Fruit fly (Drosophila melanogaster) whole organism, embryonic: ENCODE results near the gene CG13884.
A peak's percentile ranks its signal among the peaks of the same experiment; 100 is the strongest.

ENCODE experiments used
- Abd-B ChIP-seq: fragments of 200-800 bp; sonication (Bioruptor generic); optimal IDR thresholded peaks from 2 replicates; lab custom pipeline; 2018; ENCODE audit warnings: missing biosample characterization, mild to moderate bottlenecking, missing genetic modification characterization, moderate library complexity
- CG1024 ChIP-seq: fragments of 200-800 bp; sonication (Bioruptor generic); IDR thresholded peaks from 2 replicates; pipeline ENCODE4 v1.3.6; 2022; ENCODE audit warnings: missing biosample characterization, missing genetic modification characterization
- CG13894 ChIP-seq: fragments of 200-800 bp; sonication (Bioruptor generic); optimal IDR thresholded peaks from 3 replicates; lab custom pipeline; 2018; ENCODE audit warnings: missing biosample characterization, mild to moderate bottlenecking, missing genetic modification characterization, moderate library complexity
- CG15073 ChIP-seq: fragments of 200-800 bp; sonication (Bioruptor generic); optimal IDR thresholded peaks from 2 replicates; lab custom pipeline; 2016; ENCODE audit warnings: missing biosample characterization, missing genetic modification characterization
- CG17385 ChIP-seq: fragments of 200-800 bp; sonication (Bioruptor generic); optimal IDR thresholded peaks from 3 replicates; lab custom pipeline; 2018; ENCODE audit warnings: missing biosample characterization, mild to moderate bottlenecking, missing genetic modification characterization
- CG18764 ChIP-seq: fragments of 200-800 bp; sonication (Bioruptor generic); optimal IDR thresholded peaks from 3 replicates; lab custom pipeline; 2016; ENCODE audit warnings: missing biosample characterization, missing genetic modification characterization
- CG2129 ChIP-seq: fragments of 200-800 bp; sonication (Bioruptor generic); IDR thresholded peaks from 2 replicates; pipeline ENCODE4 v1.3.6; 2022; ENCODE audit warnings: missing biosample characterization, missing genetic modification characterization; ENCODE audit not compliant: partially characterized antibody
- CG2875 ChIP-seq: fragments of 200-800 bp; sonication (Bioruptor generic); optimal IDR thresholded peaks from 2 replicates; lab custom pipeline; 2017; ENCODE audit warnings: missing biosample characterization, mild to moderate bottlenecking, missing genetic modification characterization, missing genetic modification reagents
- CG4282 ChIP-seq: fragments of 200-800 bp; sonication (Bioruptor generic); optimal IDR thresholded peaks from 2 replicates; lab custom pipeline; 2016; ENCODE audit warnings: missing biosample characterization, missing genetic modification characterization
- CG43689 ChIP-seq: fragments of 200-800 bp; sonication (Bioruptor generic); IDR thresholded peaks from 2 replicates; pipeline ENCODE4 v1.3.6; 2022; ENCODE audit warnings: missing biosample characterization, missing genetic modification characterization
- CG5180 ChIP-seq: fragments of 200-800 bp; sonication (Bioruptor generic); optimal IDR thresholded peaks from 3 replicates; lab custom pipeline; 2017; ENCODE audit warnings: missing biosample characterization, missing genetic modification characterization, mild to moderate bottlenecking, moderate library complexity, missing genetic modification reagents
- CG5245 ChIP-seq: fragments of 200-800 bp; sonication (Bioruptor generic); optimal IDR thresholded peaks from 3 replicates; lab custom pipeline; 2016; ENCODE audit warnings: missing biosample characterization, missing genetic modification characterization
- CG6765 ChIP-seq: fragments of 200-800 bp; sonication (Bioruptor generic); optimal IDR thresholded peaks from 3 replicates; lab custom pipeline; 2017; ENCODE audit warnings: missing biosample characterization, mild to moderate bottlenecking, missing genetic modification characterization
- Dbx ChIP-seq: fragments of 200-800 bp; sonication (Bioruptor generic); IDR thresholded peaks from 3 replicates; pipeline ENCODE4 v1.3.6; 2022; ENCODE audit warnings: missing biosample characterization, missing genetic modification characterization
- Ets65A ChIP-seq: fragments of 200-800 bp; sonication (Bioruptor generic); peaks from one replicate; lab custom pipeline; 2016; ENCODE audit warnings: missing biosample characterization, missing genetic modification characterization
- GATAe ChIP-seq: fragments of 200-800 bp; sonication (Bioruptor generic); conservative IDR thresholded peaks from 2 replicates; pipeline ENCODE4 v1.3.6; 2022; ENCODE audit warnings: missing biosample characterization, missing genetic modification characterization
- Gsc ChIP-seq: fragments of 200-800 bp; sonication (Bioruptor generic); IDR thresholded peaks from 2 replicates; pipeline ENCODE4 v1.3.6; 2022; ENCODE audit warnings: missing biosample characterization, missing genetic modification characterization
- H2.0 ChIP-seq: fragments of 200-800 bp; sonication (Bioruptor generic); IDR thresholded peaks from 2 replicates; pipeline ENCODE4 v1.3.6; 2022; ENCODE audit warnings: missing biosample characterization, missing genetic modification characterization
- HHEX ChIP-seq: fragments of 200-800 bp; sonication (Bioruptor generic); optimal IDR thresholded peaks from 3 replicates; lab custom pipeline; 2017; ENCODE audit warnings: missing biosample characterization, mild to moderate bottlenecking, missing genetic modification characterization, missing genetic modification reagents
- Hmr ChIP-seq: fragments of 200-800 bp; sonication (Bioruptor generic); optimal IDR thresholded peaks from 3 replicates; lab custom pipeline; 2017; ENCODE audit warnings: mild to moderate bottlenecking, missing biosample characterization, missing genetic modification reagents, missing genetic modification characterization
- Hr3 ChIP-seq: fragments of 200-800 bp; sonication (Bioruptor generic); optimal IDR thresholded peaks from 3 replicates; lab custom pipeline; 2016; ENCODE audit warnings: missing biosample characterization, missing genetic modification characterization
- Oaz ChIP-seq: fragments of 200-800 bp; sonication (Bioruptor generic); IDR thresholded peaks from 2 replicates; pipeline ENCODE4 v1.3.6; 2022; ENCODE audit warnings: missing biosample characterization, missing genetic modification characterization
- Sox100B ChIP-seq: fragments of 200-800 bp; sonication (Bioruptor generic); optimal IDR thresholded peaks from 3 replicates; lab custom pipeline; 2018; ENCODE audit warnings: missing biosample characterization, mild to moderate bottlenecking, missing genetic modification characterization
- Sry-β ChIP-seq: fragments of 200-800 bp; sonication (Bioruptor generic); optimal IDR thresholded peaks from 2 replicates; lab custom pipeline; 2018; ENCODE audit warnings: missing biosample characterization, mild to moderate bottlenecking, missing genetic modification characterization, moderate library complexity
- Sry-δ ChIP-seq: fragments of 200-800 bp; sonication (Bioruptor generic); optimal IDR thresholded peaks from 2 replicates; lab custom pipeline; 2016; ENCODE audit warnings: missing biosample characterization, missing genetic modification characterization
- Taf1 ChIP-seq: fragments of 200-800 bp; sonication (Bioruptor generic); IDR thresholded peaks from 2 replicates; pipeline ENCODE4 v1.3.6; 2022; ENCODE audit warnings: missing biosample characterization, missing genetic modification characterization
- Tbp ChIP-seq: fragments of >200 bp; optimal IDR thresholded peaks from 2 replicates; lab custom pipeline; 2018; ENCODE audit warnings: missing biosample characterization, missing genetic modification characterization
- abd-A ChIP-seq: fragments of 200-800 bp; sonication (Bioruptor generic); optimal IDR thresholded peaks from 3 replicates; lab custom pipeline; 2019; ENCODE audit warnings: missing biosample characterization, mild to moderate bottlenecking, missing genetic modification characterization, moderate library complexity
- ap ChIP-seq: fragments of 200-800 bp; sonication (Bioruptor generic); IDR thresholded peaks from 2 replicates; pipeline ENCODE4 v1.3.6; 2022; ENCODE audit warnings: missing biosample characterization, missing genetic modification characterization
- ato ChIP-seq: fragments of 200-800 bp; sonication (Bioruptor generic); IDR thresholded peaks from 2 replicates; pipeline ENCODE4 v1.3.6; 2022; ENCODE audit warnings: missing biosample characterization, missing genetic modification characterization; ENCODE audit not compliant: partially characterized antibody
- bcd ChIP-seq: fragments of 200-800 bp; sonication (Bioruptor generic); optimal IDR thresholded peaks from 2 replicates; lab custom pipeline; 2017; ENCODE audit warnings: missing biosample characterization, mild to moderate bottlenecking, missing genetic modification characterization
- caup ChIP-seq: fragments of 200-800 bp; sonication (Bioruptor generic); optimal IDR thresholded peaks from 3 replicates; lab custom pipeline; 2017; ENCODE audit warnings: missing biosample characterization, mild to moderate bottlenecking, missing genetic modification characterization, moderate library complexity; ENCODE audit not compliant: severe bottlenecking
- her ChIP-seq: fragments of 200-800 bp; sonication (Bioruptor generic); optimal IDR thresholded peaks from 2 replicates; lab custom pipeline; 2016; ENCODE audit warnings: missing biosample characterization, missing genetic modification characterization
- kah ChIP-seq: fragments of 200-800 bp; sonication (Bioruptor generic); optimal IDR thresholded peaks from 2 replicates; lab custom pipeline; 2018; ENCODE audit warnings: missing biosample characterization, mild to moderate bottlenecking, missing genetic modification characterization
- knrl ChIP-seq: fragments of 200-800 bp; sonication (Bioruptor generic); IDR thresholded peaks from 3 replicates; pipeline ENCODE4 v1.3.6; 2022; ENCODE audit warnings: missing biosample characterization, missing genetic modification characterization; ENCODE audit not compliant: partially characterized antibody
- lab ChIP-seq: fragments of 200-800 bp; sonication (Bioruptor generic); optimal IDR thresholded peaks from 3 replicates; lab custom pipeline; 2017; ENCODE audit warnings: missing biosample characterization, missing genetic modification characterization, mild to moderate bottlenecking, moderate library complexity, missing genetic modification reagents
- lilli ChIP-seq: fragments of 200-800 bp; sonication (Bioruptor generic); optimal IDR thresholded peaks from 3 replicates; lab custom pipeline; 2016; ENCODE audit warnings: missing biosample characterization, missing genetic modification characterization
- mirr ChIP-seq: fragments of 200-800 bp; sonication (Bioruptor generic); optimal IDR thresholded peaks from 3 replicates; lab custom pipeline; 2018; ENCODE audit warnings: missing biosample characterization, mild to moderate bottlenecking, missing genetic modification characterization
- nom ChIP-seq: fragments of 200-800 bp; sonication (Bioruptor generic); optimal IDR thresholded peaks from 2 replicates; lab custom pipeline; 2017; ENCODE audit warnings: missing biosample characterization, missing genetic modification characterization, mild to moderate bottlenecking, moderate library complexity, missing genetic modification reagents
- repo ChIP-seq: fragments of 200-800 bp; sonication (Bioruptor generic); optimal IDR thresholded peaks from 2 replicates; lab custom pipeline; 2016; ENCODE audit warnings: missing biosample characterization, missing genetic modification characterization
- rib ChIP-seq: fragments of 200-800 bp; sonication (Bioruptor generic); IDR thresholded peaks from 2 replicates; pipeline ENCODE4 v1.3.6; 2022; ENCODE audit warnings: missing biosample characterization, missing genetic modification characterization
- scrt ChIP-seq: fragments of 200-800 bp; sonication (Bioruptor generic); optimal IDR thresholded peaks from 2 replicates; lab custom pipeline; 2018; ENCODE audit warnings: missing biosample characterization, mild to moderate bottlenecking, missing genetic modification characterization, moderate library complexity
- sob ChIP-seq: fragments of 200-800 bp; sonication (Bioruptor generic); IDR thresholded peaks from 2 replicates; pipeline ENCODE4 v1.3.6; 2022; ENCODE audit warnings: missing biosample characterization, missing genetic modification characterization
- tin ChIP-seq: fragments of 200-800 bp; sonication (Bioruptor generic); optimal IDR thresholded peaks from 3 replicates; lab custom pipeline; 2016; ENCODE audit warnings: missing biosample characterization, missing genetic modification characterization
- tll ChIP-seq, 2 experiments: fragments of 200-800 bp in 1 of 2; fragments of >200 bp in 1 of 2; sonication (Bioruptor generic) in 1 of 2; optimal IDR thresholded peaks; 2 replicates each; lab custom pipeline; 2017 to 2019; ENCODE audit warnings: missing biosample characterization in 2 of 2, missing genetic modification characterization in 2 of 2, mild to moderate bottlenecking in 1 of 2, moderate library complexity in 1 of 2
- toy ChIP-seq: fragments of 200-800 bp; sonication (Bioruptor generic); IDR thresholded peaks from 2 replicates; pipeline ENCODE4 v1.3.6; 2022; ENCODE audit warnings: missing biosample characterization, missing genetic modification characterization
- vfl ChIP-seq: fragments of 200-800 bp; sonication (Bioruptor generic); optimal IDR thresholded peaks from 2 replicates; lab custom pipeline; 2016; ENCODE audit warnings: missing biosample characterization, missing genetic modification characterization
- vnd ChIP-seq: fragments of 200-800 bp; sonication (Bioruptor generic); IDR thresholded peaks from 3 replicates; pipeline ENCODE4 v1.3.6; 2022; ENCODE audit warnings: missing biosample characterization, missing genetic modification characterization; ENCODE audit not compliant: partially characterized antibody
- vvl ChIP-seq: fragments of 200-800 bp; sonication (Bioruptor generic); IDR thresholded peaks from 2 replicates; pipeline ENCODE4 v1.3.6; 2022; ENCODE audit warnings: missing biosample characterization, missing genetic modification characterization
- yki ChIP-seq: fragments of >200 bp; optimal IDR thresholded peaks from 3 replicates; lab custom pipeline; 2018

CG13884 gene

DNA sequence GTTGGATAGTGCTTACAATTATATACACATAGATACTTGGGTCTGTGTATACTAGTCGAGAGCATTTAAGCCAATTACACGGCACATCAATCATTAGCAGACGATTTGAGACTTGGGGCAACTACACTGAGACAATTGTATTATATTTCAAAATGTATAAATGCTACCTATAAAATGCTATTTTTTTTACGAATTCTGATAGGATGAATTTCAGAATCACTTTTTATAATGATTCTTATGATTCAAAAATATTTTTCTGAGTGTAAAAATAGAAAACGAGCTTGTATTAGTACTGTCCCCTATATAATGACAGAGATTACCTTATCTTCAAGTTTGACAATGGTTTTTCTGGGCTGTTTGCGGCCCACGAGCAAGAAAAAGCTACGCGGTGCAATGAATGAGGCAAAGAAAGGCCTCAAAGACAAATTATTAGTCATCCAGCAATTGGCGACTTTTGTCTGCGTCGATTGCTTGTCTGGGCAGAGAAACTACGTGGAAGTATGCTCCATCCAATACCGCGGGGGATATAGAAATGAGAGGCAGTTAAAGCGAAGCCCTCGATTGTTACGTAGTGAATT is 15.5 kb downstream of the CG13884 start (continued):
- TF ChIP-seq nom (GFP tag; lab: Kevin White, UChicago) (no peak), CG43689 (GFP tag; lab: Robert Waterston, UW) (peak; percentile 63), CG6765 (GFP tag; lab: Kevin White, UChicago) (no peak), HHEX (GFP tag; lab: Kevin White, UChicago) (peak; percentile 79), vvl (GFP tag; lab: Robert Waterston, UW) (peak; percentile 92), CG13894 (tag; lab: Kevin White, UChicago) (peak; percentile 59), repo (GFP tag; lab: Kevin White, UChicago) (no peak), CG2129 (no peak), lab (peak; percentile 90), Hmr (GFP tag; lab: Kevin White, UChicago) (peak; percentile 66), rib (GFP tag; lab: Robert Waterston, UW) (peak; percentile 77), Abd-B (peak; percentile 26), CG4282 (GFP tag; lab: Kevin White, UChicago) (no peak), Hr3 (GFP tag; lab: Kevin White, UChicago) (peak; percentile 49), Sox100B (GFP tag; lab: Kevin White, UChicago) (no peak), abd-A (tag; lab: Kevin White, UChicago) (no peak), CG2875 (peak; percentile 32), Gsc (GFP tag; lab: Robert Waterston, UW) (no peak), Tbp (GFP tag; lab: Kevin White, UChicago) (no peak), Dbx (GFP tag; lab: Robert Waterston, UW) (peak; percentile 85), bcd (GFP tag; lab: Kevin White, UChicago) (peak; percentile 34), caup (GFP tag; lab: Kevin White, UChicago) (peak; percentile 66), mirr (GFP tag; lab: Kevin White, UChicago) (peak; percentile 8), Oaz (GFP tag; lab: Robert Waterston, UW) (peak; percentile 63), lilli (GFP tag; lab: Kevin White, UChicago) (peak; percentile 75), CG17385 (GFP tag; lab: Kevin White, UChicago) (no peak), GATAe (GFP tag; lab: Robert Waterston, UW) (peak; percentile 81), Ets65A (GFP tag; lab: Kevin White, UChicago) (peak; percentile 84), CG15073 (GFP tag; lab: Kevin White, UChicago) (no peak), H2.0 (GFP tag; lab: Robert Waterston, UW) (peak; percentile 76), ato (no peak), vnd (GFP tag; lab: Robert Waterston, UW) (no peak), kah (GFP tag; lab: Kevin White, UChicago) (no peak), tin (GFP tag; lab: Kevin White, UChicago) (peak; percentile 53), her (no peak), CG5180 (peak; percentile 28), CG18764 (GFP tag; lab: Kevin White, UChicago) (peak; percentile 68), knrl (GFP tag; lab: Robert Waterston, UW) (no peak), vfl (GFP tag; lab: Kevin White, UChicago) (no peak), toy (GFP tag; lab: Robert Waterston, UW) (peak; percentile 56; the same call in 1 of the 2 replicates), Sry-β (GFP tag; lab: Kevin White, UChicago) (no peak), scrt (GFP tag; lab: Kevin White, UChicago) (no peak), CG5245 (GFP tag; lab: Kevin White, UChicago) (peak; percentile 67), yki (lab: Kevin White, UChicago) (no peak), sob (GFP tag; lab: Robert Waterston, UW) (peak; percentile 91), CG1024 (peak; percentile 74), Taf1 (peak; percentile 63), ap (peak; percentile 54; the same call in 1 of the 2 replicates), Sry-δ (GFP tag; lab: Kevin White, UChicago) (no peak), tll (GFP tag; optimal IDR thresholded peaks at IDR 0.05; lab: Kevin White, UChicago) (no peak)
